Worm (Caenorhabditis elegans) whole organism, young adult: ENCODE data around the gene F59A6.12.

Source experiments
- B0035.1 ChIP-seq: sonication (generic microtip); optimal IDR thresholded peaks from 2 replicates; lab custom pipeline; 2016; ENCODE audit warnings: missing genetic modification characterization, mild to moderate bottlenecking, missing compliant biosample characterization, missing genotype, missing genetic modification reagents
- C06A6.2 ChIP-seq: fragments of 200-800 bp; sonication (Bioruptor generic); conservative IDR thresholded peaks from 2 replicates; pipeline ENCODE4 v1.3.6; 2022; ENCODE audit warnings: missing genetic modification characterization, missing compliant biosample characterization
- C17E4.6 ChIP-seq: fragments of 200-800 bp; sonication (Bioruptor generic); IDR thresholded peaks from 2 replicates; pipeline ENCODE4 v1.3.6; 2022; ENCODE audit warnings: missing genetic modification reagents, missing genetic modification characterization, missing compliant biosample characterization
- F10E7.11 ChIP-seq: sonication (generic microtip); optimal IDR thresholded peaks from 2 replicates; lab custom pipeline; 2017; ENCODE audit warnings: mild to moderate bottlenecking, missing genetic modification characterization, moderate library complexity, missing compliant biosample characterization
- F49E8.2 ChIP-seq: sonication (generic microtip); optimal IDR thresholded peaks from 3 replicates; lab custom pipeline; 2017; ENCODE audit warnings: missing genetic modification characterization, mild to moderate bottlenecking, missing compliant biosample characterization, antibody characterized with exemption, moderate library complexity; ENCODE audit not compliant: insufficient read depth
- F55B11.4 ChIP-seq: sonication (generic microtip); optimal IDR thresholded peaks from 2 replicates; lab custom pipeline; 2016; ENCODE audit warnings: missing compliant biosample characterization, missing genetic modification characterization, borderline replicate concordance; ENCODE audit not compliant: insufficient read depth
- F57C9.4 ChIP-seq: sonication (generic microtip); optimal IDR thresholded peaks from 2 replicates; lab custom pipeline; 2017; ENCODE audit warnings: mild to moderate bottlenecking, missing genetic modification characterization, missing compliant biosample characterization
- K11D2.4 ChIP-seq: fragments of 200-800 bp; sonication (Bioruptor generic); IDR thresholded peaks from 2 replicates; pipeline ENCODE4 v1.3.6; 2022; ENCODE audit warnings: missing genetic modification reagents, missing genetic modification characterization, missing compliant biosample characterization
- Y53F4B.3 ChIP-seq: fragments of 200-800 bp; sonication (Bioruptor generic); IDR thresholded peaks from 2 replicates; pipeline ENCODE4 v1.3.6; 2022; ENCODE audit warnings: missing genetic modification reagents, missing genetic modification characterization, missing compliant biosample characterization
- Y67H2A.10 ChIP-seq: fragments of 200-800 bp; sonication (Bioruptor generic); conservative IDR thresholded peaks from 2 replicates; pipeline ENCODE4 v1.3.6; 2022; ENCODE audit warnings: missing genetic modification reagents, missing genetic modification characterization, missing compliant biosample characterization
- ZK185.1 ChIP-seq: sonication (generic microtip); optimal IDR thresholded peaks from 2 replicates; lab custom pipeline; 2016; ENCODE audit warnings: mild to moderate bottlenecking, missing genetic modification characterization, missing compliant biosample characterization; ENCODE audit not compliant: poor library complexity, severe bottlenecking
- attf-3 ChIP-seq: fragments of 200-800 bp; sonication (Bioruptor generic); conservative IDR thresholded peaks from 2 replicates; pipeline ENCODE4 v1.3.6; 2022; ENCODE audit warnings: missing genetic modification reagents, missing genetic modification characterization, missing compliant biosample characterization
- attf-5 ChIP-seq: fragments of 200-800 bp; sonication (Bioruptor generic); optimal IDR thresholded peaks from 2 replicates; lab custom pipeline; 2018; ENCODE audit warnings: mild to moderate bottlenecking, missing genetic modification characterization, missing compliant biosample characterization
- attf-6 ChIP-seq: fragments of 200-800 bp; sonication (Bioruptor generic); IDR thresholded peaks from 2 replicates; pipeline ENCODE4 v1.3.6; 2022; ENCODE audit warnings: missing genetic modification reagents, missing genetic modification characterization, missing compliant biosample characterization
- ceh-58 ChIP-seq: fragments of 200-800 bp; sonication (Bioruptor generic); IDR thresholded peaks from 2 replicates; pipeline ENCODE4 v1.3.6; 2022; ENCODE audit warnings: missing genetic modification characterization, missing compliant biosample characterization
- ceh-91 ChIP-seq: fragments of 200-800 bp; sonication (Bioruptor generic); IDR thresholded peaks from 2 replicates; pipeline ENCODE4 v1.3.6; 2022; ENCODE audit warnings: missing genetic modification reagents, missing genetic modification characterization, missing compliant biosample characterization
- die-1 ChIP-seq: sonication (generic microtip); optimal IDR thresholded peaks from 2 replicates; lab custom pipeline; 2016; ENCODE audit warnings: missing genotype, mild to moderate bottlenecking, missing genetic modification characterization, missing compliant biosample characterization
- dpl-1 ChIP-seq: fragments of 150-350 bp; optimal IDR thresholded peaks from 2 replicates; lab custom pipeline; 2014; ENCODE audit warnings: missing biosample characterization, missing genetic modification reagents, missing genetic modification characterization
- efl-1 ChIP-seq: fragments of 150-350 bp; optimal IDR thresholded peaks from 2 replicates; lab custom pipeline; 2014; ENCODE audit warnings: missing biosample characterization, missing genetic modification reagents, missing genetic modification characterization
- ets-4 ChIP-seq: fragments of 200-800 bp; sonication (Bioruptor generic); optimal IDR thresholded peaks from 2 replicates; lab custom pipeline; 2018; ENCODE audit warnings: mild to moderate bottlenecking, missing genetic modification characterization, missing compliant biosample characterization
- hlh-12 ChIP-seq: sonication (generic microtip); optimal IDR thresholded peaks from 2 replicates; lab custom pipeline; 2016; ENCODE audit warnings: missing genetic modification characterization, missing compliant biosample characterization
- hmg-1.2 ChIP-seq: fragments of 200-800 bp; sonication (Bioruptor generic); IDR thresholded peaks from 2 replicates; pipeline ENCODE4 v1.3.6; 2022; ENCODE audit warnings: missing genetic modification reagents, missing genetic modification characterization, missing compliant biosample characterization
- let-526 ChIP-seq: fragments of 200-800 bp; sonication (Bioruptor generic); IDR thresholded peaks from 2 replicates; pipeline ENCODE4 v1.3.6; 2022; ENCODE audit warnings: missing genetic modification reagents, missing genetic modification characterization, missing compliant biosample characterization
- lin-26 ChIP-seq: fragments of 200-800 bp; sonication (Bioruptor generic); IDR thresholded peaks from 2 replicates; pipeline ENCODE4 v1.3.6; 2022; ENCODE audit warnings: missing genetic modification reagents, missing genetic modification characterization, missing compliant biosample characterization
- lin-35 ChIP-seq, 3 experiments: fragments of 150-350 bp in 2 of 3; sonication (generic microtip) in 1 of 3; optimal IDR thresholded peaks; 2 replicates each; lab custom pipeline; 2014 to 2018; ENCODE audit warnings: missing biosample characterization in 3 of 3, missing genetic modification characterization in 3 of 3, missing genetic modification reagents in 3 of 3
- lin-40 ChIP-seq: sonication (generic microtip); optimal IDR thresholded peaks from 2 replicates; lab custom pipeline; 2016; ENCODE audit warnings: missing genetic modification characterization, mild to moderate bottlenecking, missing compliant biosample characterization, missing genotype, missing genetic modification reagents
- lir-1 ChIP-seq: fragments of 200-800 bp; sonication (Bioruptor generic); conservative IDR thresholded peaks from 2 replicates; pipeline ENCODE4 v1.3.6; 2022; ENCODE audit warnings: missing genetic modification reagents, missing genetic modification characterization, missing compliant biosample characterization
- madf-6 ChIP-seq: fragments of 200-800 bp; sonication (Bioruptor generic); IDR thresholded peaks from 2 replicates; pipeline ENCODE4 v1.3.6; 2022; ENCODE audit warnings: missing genetic modification reagents, missing genetic modification characterization, missing compliant biosample characterization
- madf-8 ChIP-seq: fragments of 200-800 bp; sonication (Bioruptor generic); conservative IDR thresholded peaks from 2 replicates; pipeline ENCODE4 v1.3.6; 2022; ENCODE audit warnings: missing genetic modification reagents, missing genetic modification characterization, missing compliant biosample characterization
- mxl-1 ChIP-seq: sonication (generic microtip); optimal IDR thresholded peaks from 2 replicates; lab custom pipeline; 2016; ENCODE audit warnings: missing genetic modification characterization, missing compliant biosample characterization
- nfya-2 ChIP-seq: fragments of 200-800 bp; sonication (Bioruptor generic); IDR thresholded peaks from 2 replicates; pipeline ENCODE4 v1.3.6; 2022; ENCODE audit warnings: missing genetic modification reagents, missing genetic modification characterization, missing compliant biosample characterization
- nhr-120 ChIP-seq: fragments of 200-800 bp; sonication (Bioruptor generic); IDR thresholded peaks from 2 replicates; pipeline ENCODE4 v1.3.6; 2022; ENCODE audit warnings: missing genetic modification characterization, missing compliant biosample characterization
- nhr-27 ChIP-seq: fragments of 200-800 bp; sonication (Bioruptor generic); optimal IDR thresholded peaks from 2 replicates; lab custom pipeline; 2018; ENCODE audit warnings: mild to moderate bottlenecking, missing genetic modification characterization, moderate library complexity, missing compliant biosample characterization
- rec-8 ChIP-seq, 2 experiments: sonication (generic microtip); optimal IDR thresholded peaks; 2 replicates each; lab custom pipeline; 2016; ENCODE audit warnings: mild to moderate bottlenecking in 2 of 2, missing genetic modification characterization in 2 of 2, missing genetic modification reagents in 2 of 2, missing genotype in 2 of 2, missing biosample characterization in 1 of 2, missing compliant biosample characterization in 1 of 2, moderate library complexity in 1 of 2
- sdz-38 ChIP-seq: sonication (generic microtip); optimal IDR thresholded peaks from 2 replicates; lab custom pipeline; 2016; ENCODE audit warnings: missing genotype, missing genetic modification characterization, missing compliant biosample characterization
- snpc-3.4 ChIP-seq: sonication (generic microtip); optimal IDR thresholded peaks from 2 replicates; lab custom pipeline; 2017; ENCODE audit warnings: missing genetic modification characterization, mild to moderate bottlenecking, missing compliant biosample characterization, antibody characterized with exemption, moderate library complexity, missing genotype, missing genetic modification reagents
- snpc-4 ChIP-seq, 5 experiments: fragments of 150-350 bp in 1 of 5; sonication (generic microtip) in 4 of 5; optimal IDR thresholded peaks; 2 replicates each; lab custom pipeline; 2014 to 2018; ENCODE audit warnings: missing genetic modification characterization in 5 of 5, missing biosample characterization in 3 of 5, antibody characterized with exemption in 2 of 5, mild to moderate bottlenecking in 2 of 5, missing compliant biosample characterization in 2 of 5, missing genotype in 2 of 5, moderate library complexity in 2 of 5, missing genetic modification reagents in 1 of 5
- sptf-2 ChIP-seq: fragments of 200-800 bp; sonication (Bioruptor generic); optimal IDR thresholded peaks from 2 replicates; lab custom pipeline; 2018; ENCODE audit warnings: mild to moderate bottlenecking, missing genetic modification characterization, missing compliant biosample characterization
- xnd-1 ChIP-seq: sonication (generic microtip); optimal IDR thresholded peaks from 2 replicates; lab custom pipeline; 2016; ENCODE audit warnings: missing genotype, missing genetic modification reagents, missing genetic modification characterization, missing compliant biosample characterization
- zim-3 ChIP-seq: sonication (generic microtip); optimal IDR thresholded peaks from 2 replicates; lab custom pipeline; 2017; ENCODE audit warnings: mild to moderate bottlenecking, missing genetic modification characterization, moderate library complexity, missing compliant biosample characterization
- ztf-18 ChIP-seq: sonication (generic microtip); optimal IDR thresholded peaks from 2 replicates; lab custom pipeline; 2016; ENCODE audit warnings: missing genotype, mild to moderate bottlenecking, missing genetic modification characterization, missing compliant biosample characterization
- ztf-25 ChIP-seq: fragments of 200-800 bp; sonication (Bioruptor generic); IDR thresholded peaks from 2 replicates; pipeline ENCODE4 v1.3.6; 2022; ENCODE audit warnings: missing genetic modification reagents, missing genetic modification characterization, missing compliant biosample characterization
- ztf-26 ChIP-seq: sonication (generic microtip); optimal IDR thresholded peaks from 2 replicates; lab custom pipeline; 2017; ENCODE audit warnings: missing genetic modification characterization, missing compliant biosample characterization
- ztf-28 ChIP-seq: fragments of 200-800 bp; sonication (Bioruptor generic); IDR thresholded peaks from 2 replicates; pipeline ENCODE4 v1.3.6; 2022; ENCODE audit warnings: missing genetic modification reagents, missing genetic modification characterization, missing compliant biosample characterization
- ztf-6 ChIP-seq: fragments of 200-800 bp; sonication (Bioruptor generic); IDR thresholded peaks from 2 replicates; pipeline ENCODE4 v1.3.6; 2022; ENCODE audit warnings: missing genetic modification reagents, missing genetic modification characterization, missing compliant biosample characterization

F59A6.12 gene

ce11 chrII:5036128-5036527 lies 24.2 kb upstream of the F59A6.12 start, which contains the start of gene lrr-1:
Gene lrr-1 (minus strand): TSS chrII:5036439.
- TF ChIP-seq madf-6 (GFP tag; lab: Robert Waterston, UW), result peak; percentile 43; the same call in 1 of the 2 replicates
- no peak for TF ChIP-seq zim-3
- TF ChIP-seq attf-3 (GFP tag; lab: Robert Waterston, UW), result no peak
- no peak for TF ChIP-seq ztf-25
- TF ChIP-seq F49E8.2 (tag; lab: Kevin White, UChicago), result no peak
- no peak for TF ChIP-seq snpc-3.4 (tag; lab: Kevin White, UChicago)
- no peak for TF ChIP-seq sptf-2 (GFP tag; lab: Kevin White, UChicago)

- no peak for TF ChIP-seq ztf-18 (tag; lab: Kevin White, UChicago)
- TF ChIP-seq Y53F4B.3 (GFP tag; lab: Robert Waterston, UW), result no peak
- TF ChIP-seq sdz-38 (tag; lab: Kevin White, UChicago), result no peak
- no peak for TF ChIP-seq snpc-4 (GFP tag; optimal IDR thresholded peaks at IDR 0.05; lab: Kevin White, UChicago)
- TF ChIP-seq snpc-4 (tag; optimal IDR thresholded peaks at IDR 0.05; lab: Kevin White, UChicago), result no peak
- TF ChIP-seq B0035.1 (tag; lab: Kevin White, UChicago), result no peak
- TF ChIP-seq ztf-6, result no peak
- TF ChIP-seq F57C9.4 (tag; lab: Kevin White, UChicago), result no peak
- no peak for TF ChIP-seq xnd-1 (tag; lab: Kevin White, UChicago)
- no peak for TF ChIP-seq attf-5 (GFP tag; lab: Kevin White, UChicago)
- TF ChIP-seq nhr-27, result no peak
- no peak for TF ChIP-seq dpl-1
- TF ChIP-seq hmg-1.2 (GFP tag; lab: Robert Waterston, UW), result no peak
- no peak for TF ChIP-seq ZK185.1
- no peak for TF ChIP-seq die-1 (tag; lab: Kevin White, UChicago)
Measured at ce11 chrII:5033935-5034334, 22.1 kb upstream of the F59A6.12 start, which contains the start of gene F33G12.3. Gene F33G12.3 (minus strand): TSS chrII:5034035.

ce11 chrII:5032669-5033068 lies 20.8 kb upstream of the F59A6.12 start:
- TF ChIP-seq lir-1 (GFP tag; lab: Robert Waterston, UW), result no peak; the same call in 1 of the 2 replicates
- TF ChIP-seq let-526, result no peak
- TF ChIP-seq ceh-58, result peak; percentile 69; the same call in 1 of the 2 replicates
- no peak for TF ChIP-seq nfya-2
- no peak for TF ChIP-seq F55B11.4
- peak; percentile 45 for TF ChIP-seq ztf-26 (tag; lab: Kevin White, UChicago)
- peak; percentile 77 for TF ChIP-seq madf-6 (GFP tag; lab: Robert Waterston, UW)
- TF ChIP-seq C17E4.6 (GFP tag; lab: Robert Waterston, UW), result 0 out of 2 replicates have a peak, but pooled peaks have one; percentile 13
- peak; percentile 31; the same call in 1 of the 2 replicates for TF ChIP-seq madf-8 (GFP tag; lab: Robert Waterston, UW)
- peak; percentile 22 for TF ChIP-seq F10E7.11 (tag; lab: Kevin White, UChicago)
- peak; percentile 89 for TF ChIP-seq lin-26 (GFP tag; lab: Robert Waterston, UW)
- TF ChIP-seq xnd-1 (tag; lab: Kevin White, UChicago), result no peak
- TF ChIP-seq Y67H2A.10 (GFP tag; lab: Robert Waterston, UW), result no peak
- TF ChIP-seq rec-8 (tag; optimal IDR thresholded peaks at IDR 0.05; lab: Kevin White, UChicago), result peak in 1 of 2 experiments; percentile 77
- TF ChIP-seq lin-40 (tag; lab: Kevin White, UChicago), result peak; percentile 53
- no peak for TF ChIP-seq hlh-12 (tag; lab: Kevin White, UChicago)
- TF ChIP-seq efl-1 (GFP tag; lab: Kevin White, UChicago), result no peak
- peak; percentile 73 for TF ChIP-seq attf-6 (GFP tag; lab: Robert Waterston, UW)
- no peak for TF ChIP-seq F57C9.4 (tag; lab: Kevin White, UChicago)
- TF ChIP-seq K11D2.4 (GFP tag; lab: Robert Waterston, UW), result no peak
- TF ChIP-seq lin-35 (GFP tag; optimal IDR thresholded peaks at IDR 0.05; lab: Kevin White, UChicago), result peak in 1 of 3 experiments; percentile 48
- peak; percentile 60 for TF ChIP-seq mxl-1 (tag; lab: Kevin White, UChicago)
- peak; percentile 35; the same call in 1 of the 2 replicates for TF ChIP-seq C06A6.2
- TF ChIP-seq ztf-28 (GFP tag; lab: Robert Waterston, UW), result 0 out of 2 replicates have a peak, but pooled peaks have one; percentile 14
- peak; percentile 7 for TF ChIP-seq ets-4
- peak; percentile 25; the same call in 1 of the 2 replicates for TF ChIP-seq ceh-91 (GFP tag; lab: Robert Waterston, UW)
- TF ChIP-seq nhr-120 (GFP tag; lab: Robert Waterston, UW), result 0 out of 2 replicates have a peak, but pooled peaks have one; percentile 48
